Fruit fly (Drosophila melanogaster): Measurements from ENCODE around the gene KdelR.

The KdelR gene

dm6 chr2L:10452296-10452695 is 25.6 kb downstream of the KdelR start, which contains the start of gene ppk10:
Gene ppk10, minus strand, starts transcription at chr2L:10452396.
- TF ChIP-seq CTCF (optimal IDR thresholded peaks at IDR 0.05) (no peak), CG8478 (optimal IDR thresholded peaks at IDR 0.05) (no peak)

dm6 chr2L:10455944-10456520 is 29.3 kb downstream of the KdelR start:
- TF ChIP-seq CTCF (optimal IDR thresholded peaks at IDR 0.05) (no peak), CG8478 (optimal IDR thresholded peaks at IDR 0.05) (no peak)

- no peak for TF ChIP-seq CTCF (optimal IDR thresholded peaks at IDR 0.05)
- no peak for TF ChIP-seq CG8478 (optimal IDR thresholded peaks at IDR 0.05)
These were observed 30.7 kb downstream of the KdelR start, which contains the start of the genes LManI and LManII for dm6 chr2L:10457191-10457899. Gene LManI, minus strand, starts transcription at chr2L:10457241. Gene LManII, plus strand, starts transcription at chr2L:10457658.

dm6 chr2L:10458979-10459378 is 32.3 kb downstream of the KdelR start:
- TF ChIP-seq CTCF (optimal IDR thresholded peaks at IDR 0.05): peak; percentile 81 to 83
- TF ChIP-seq CG8478 (optimal IDR thresholded peaks at IDR 0.05): no peak

dm6 chr2L:10466865-10467270 is 40.2 kb downstream of the KdelR start:
- TF ChIP-seq CG8478 (optimal IDR thresholded peaks at IDR 0.05): no peak
- no peak for TF ChIP-seq CTCF (optimal IDR thresholded peaks at IDR 0.05)

dm6 chr2L:10468388-10468787 is 41.7 kb downstream of the KdelR start:
- TF ChIP-seq CG8478 (optimal IDR thresholded peaks at IDR 0.05) (no peak), CTCF (optimal IDR thresholded peaks at IDR 0.05) (no peak)

dm6 chr2L:10468978-10469377 is 42.3 kb downstream of the KdelR start:
- TF ChIP-seq CG8478 (optimal IDR thresholded peaks at IDR 0.05): no peak
- TF ChIP-seq CTCF (optimal IDR thresholded peaks at IDR 0.05): no peak

- TF ChIP-seq CG8478 (optimal IDR thresholded peaks at IDR 0.05) (no peak), CTCF (optimal IDR thresholded peaks at IDR 0.05) (no peak)
These were observed 43.5 kb downstream of the KdelR start for dm6 chr2L:10470211-10470610.

dm6 chr2L:10472257-10472656 is 45.6 kb downstream of the KdelR start:
- no peak for TF ChIP-seq CG8478 (optimal IDR thresholded peaks at IDR 0.05)
- no peak for TF ChIP-seq CTCF (optimal IDR thresholded peaks at IDR 0.05)

- TF ChIP-seq CTCF (optimal IDR thresholded peaks at IDR 0.05) (no peak), CG8478 (optimal IDR thresholded peaks at IDR 0.05) (no peak)
These were observed 47.6 kb downstream of the KdelR start, which contains the start of gene RluA-1 for dm6 chr2L:10474268-10474678. Gene RluA-1, minus strand, starts transcription at chr2L:10474349.

- no peak for TF ChIP-seq CTCF (optimal IDR thresholded peaks at IDR 0.05)
- TF ChIP-seq CG8478 (optimal IDR thresholded peaks at IDR 0.05): no peak
These were observed 48.1 kb downstream of the KdelR start for dm6 chr2L:10474815-10475214.

dm6 chr2L:10476879-10477278 is 50.2 kb downstream of the KdelR start, which contains the start of gene RluA-2:
Gene RluA-2, plus strand, starts transcription at chr2L:10477073.
- no peak for TF ChIP-seq CTCF (optimal IDR thresholded peaks at IDR 0.05)
- no peak for TF ChIP-seq CG8478 (optimal IDR thresholded peaks at IDR 0.05)
